Worm (Caenorhabditis elegans): ENCODE measurements around the gene col-180.

DNA sequence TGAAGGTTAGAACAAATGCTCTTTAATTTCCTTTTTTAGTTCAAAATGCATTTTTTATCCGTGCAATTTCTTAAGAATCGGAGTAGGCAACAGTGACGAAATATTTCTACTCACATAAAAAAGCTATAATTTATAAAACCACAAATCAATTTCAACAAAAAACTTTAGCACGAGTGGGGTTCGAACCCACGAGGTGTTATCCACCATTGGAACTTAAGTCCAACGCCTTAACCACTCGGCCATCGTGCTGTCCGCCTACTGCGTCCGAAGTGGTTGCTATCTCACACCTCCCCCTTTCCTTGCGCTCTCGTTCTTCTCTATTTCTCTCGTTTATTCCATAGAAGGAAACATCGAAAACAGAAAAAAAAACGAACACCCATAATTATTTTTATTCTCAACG lies 45.6 kb upstream of the col-180 start:
- TF ChIP-seq ceh-16 (tag; optimal IDR thresholded peaks at IDR 0.05) (no peak), pha-4 (tag; optimal IDR thresholded peaks at IDR 0.05) (peak; percentile 61)
